Fruit fly (Drosophila melanogaster): ENCODE measurements around the gene Unc-76.
A peak's percentile ranks its signal among the peaks of the same experiment; 100 is the strongest.

Unc-76 gene

DNA sequence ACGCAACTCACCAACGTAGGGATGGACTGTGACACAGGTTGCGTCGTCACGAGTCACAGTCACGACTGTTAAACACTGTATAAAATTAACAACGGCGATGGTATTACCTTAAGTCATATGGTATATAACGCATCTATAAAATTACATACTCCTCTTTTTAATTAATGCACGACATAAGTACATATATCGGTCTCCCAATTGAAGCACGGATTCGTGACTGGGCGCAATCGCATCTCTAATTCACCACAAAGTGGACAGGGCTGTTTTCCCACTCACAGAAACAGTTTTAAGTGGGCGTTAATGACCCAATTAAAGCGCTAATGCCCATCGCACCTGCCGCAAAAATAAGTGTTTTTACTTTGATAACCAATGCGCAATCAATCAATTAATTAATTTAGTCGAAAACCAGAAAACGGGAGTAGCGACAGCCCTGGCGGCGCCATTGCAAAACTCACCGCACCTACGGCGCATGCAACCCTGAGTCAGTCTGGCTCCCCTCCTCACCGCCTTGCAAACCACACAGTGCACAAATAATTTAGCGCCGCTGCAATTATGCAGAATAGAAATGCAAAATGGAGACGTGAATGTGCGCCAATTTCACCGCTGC, 39.0 kb upstream of the Unc-76 start, which contains the start of gene CG4313 (continued):
- peak; percentile 89 for TF ChIP-seq inv (GFP tag; IDR thresholded peaks at IDR 0.05; ENCODE audit: partially characterized antibody)
- no peak for TF ChIP-seq hkb (optimal IDR thresholded peaks at IDR 0.05)
- TF ChIP-seq hkb (GFP tag; IDR thresholded peaks at IDR 0.05): peak; percentile 49; the same call in 1 of the 2 replicates
- TF ChIP-seq gem (tag; optimal IDR thresholded peaks at IDR 0.05): peak; percentile 74
- TF ChIP-seq dan (GFP tag; IDR thresholded peaks at IDR 0.05): 0 out of 2 replicates have a peak, but pooled peaks have one; percentile 31
- TF ChIP-seq Fer2 (tag; optimal IDR thresholded peaks at IDR 0.05): peak; percentile 50
- peak; percentile 84 for TF ChIP-seq hbn (GFP tag; IDR thresholded peaks at IDR 0.05; ENCODE audit: partially characterized antibody)
- no peak for TF ChIP-seq bigmax (GFP tag; optimal IDR thresholded peaks at IDR 0.05)
- peak; percentile 40 for TF ChIP-seq CG16815 (GFP tag; optimal IDR thresholded peaks at IDR 0.05)
- no peak for TF ChIP-seq zf30C (GFP tag; optimal IDR thresholded peaks at IDR 0.05)
- TF ChIP-seq CG42726 (GFP tag; IDR thresholded peaks at IDR 0.05; ENCODE audit: partially characterized antibody): peak; percentile 35; the same call in 1 of the 2 replicates
- no peak for TF ChIP-seq Neu2 (GFP tag; optimal IDR thresholded peaks at IDR 0.05; ENCODE audit: borderline replicate concordance)
- TF ChIP-seq unpg (GFP tag; optimal IDR thresholded peaks at IDR 0.05): peak; percentile 57
- peak; percentile 37 for TF ChIP-seq gsb-n (tag; optimal IDR thresholded peaks at IDR 0.05)
- peak; percentile 22 for TF ChIP-seq schlank (tag; optimal IDR thresholded peaks at IDR 0.05)
- no peak for TF ChIP-seq psq (GFP tag; optimal IDR thresholded peaks at IDR 0.05)
- TF ChIP-seq Drgx (GFP tag; IDR thresholded peaks at IDR 0.05): peak; percentile 54; the same call in 1 of the 2 replicates
- TF ChIP-seq CG10321 (GFP tag; IDR thresholded peaks at IDR 0.05): no peak
- TF ChIP-seq CG1792 (GFP tag; optimal IDR thresholded peaks at IDR 0.05): peak; percentile 48
- TF ChIP-seq sd (tag; optimal IDR thresholded peaks at IDR 0.05): peak; percentile 4
- TF ChIP-seq CG10462 (GFP tag; optimal IDR thresholded peaks at IDR 0.05): no peak
- TF ChIP-seq da (GFP tag; optimal IDR thresholded peaks at IDR 0.05): peak; percentile 20
- TF ChIP-seq CG4360 (GFP tag; IDR thresholded peaks at IDR 0.05): no peak
- TF ChIP-seq CG7839 (tag; optimal IDR thresholded peaks at IDR 0.05): peak; percentile 74
- no peak for TF ChIP-seq CG16779 (GFP tag; IDR thresholded peaks at IDR 0.05)
- TF ChIP-seq twi (tag; optimal IDR thresholded peaks at IDR 0.05): peak; percentile 49
- TF ChIP-seq cato (GFP tag; optimal IDR thresholded peaks at IDR 0.05; ENCODE audit: borderline replicate concordance): peak; percentile 35
- TF ChIP-seq CG18599 (GFP tag; optimal IDR thresholded peaks at IDR 0.05): peak; percentile 54
- peak; percentile 26 for TF ChIP-seq tio (GFP tag; optimal IDR thresholded peaks at IDR 0.05)
- TF ChIP-seq Poxn (GFP tag; IDR thresholded peaks at IDR 0.05): no peak
- peak; percentile 60 for TF ChIP-seq CG8944 (GFP tag; optimal IDR thresholded peaks at IDR 0.05)
- TF ChIP-seq en (GFP tag; optimal IDR thresholded peaks at IDR 0.05): peak; percentile 65
- TF ChIP-seq CG4282 (GFP tag; optimal IDR thresholded peaks at IDR 0.05): no peak
- no peak for TF ChIP-seq CG11696 (GFP tag; IDR thresholded peaks at IDR 0.05)
- peak; percentile 78 for TF ChIP-seq CG2678 (tag; optimal IDR thresholded peaks at IDR 0.05)
- peak; percentile 24 for TF ChIP-seq CG33213 (GFP tag; optimal IDR thresholded peaks at IDR 0.05)
- peak; percentile 90 for TF ChIP-seq CG13287 (GFP tag; IDR thresholded peaks at IDR 0.05; ENCODE audit: partially characterized antibody)
- TF ChIP-seq rib (GFP tag; IDR thresholded peaks at IDR 0.05): no peak
- peak; percentile 32; the same call in 1 of the 3 replicates for TF ChIP-seq sr (GFP tag; IDR thresholded peaks at IDR 0.05)
- peak; percentile 84 for TF ChIP-seq CG3847 (GFP tag; IDR thresholded peaks at IDR 0.05)
- no peak for TF ChIP-seq TFAM (GFP tag; optimal IDR thresholded peaks at IDR 0.05)
- no peak for TF ChIP-seq Nf-YA (GFP tag; IDR thresholded peaks at IDR 0.05)
- peak; percentile 41 for TF ChIP-seq zen (tag; optimal IDR thresholded peaks at IDR 0.05)
- no peak for TF ChIP-seq stc (GFP tag; IDR thresholded peaks at IDR 0.05)
- TF ChIP-seq CG15601 (tag; optimal IDR thresholded peaks at IDR 0.05): peak; percentile 49
- no peak for TF ChIP-seq Hand (GFP tag; optimal IDR thresholded peaks at IDR 0.05)
- peak; percentile 46 for TF ChIP-seq CG12942 (GFP tag; optimal IDR thresholded peaks at IDR 0.05)
- peak; percentile 60 for TF ChIP-seq slp2 (GFP tag; optimal IDR thresholded peaks at IDR 0.05)
- peak; percentile 76 for TF ChIP-seq ind (GFP tag; optimal IDR thresholded peaks at IDR 0.05)
- TF ChIP-seq CG12659 (GFP tag; optimal IDR thresholded peaks at IDR 0.05): peak; percentile 59
